Worm (Caenorhabditis elegans) whole organism, L4 larva: Measurements from ENCODE around the gene grd-8.

Source experiments
- D1046.2 ChIP-seq: fragments of 200-800 bp; sonication (Bioruptor generic); IDR thresholded peaks from 2 replicates; pipeline ENCODE4 v1.3.6; 2022; ENCODE audit warnings: missing genetic modification characterization, missing compliant biosample characterization
- ama-1 ChIP-seq: fragments of 150-350 bp; optimal IDR thresholded peaks from 2 replicates; lab custom pipeline; 2014; ENCODE audit warnings: inconsistent platforms, mixed read lengths
- attf-4 ChIP-seq: sonication (generic microtip); optimal IDR thresholded peaks from 3 replicates; lab custom pipeline; 2017; ENCODE audit warnings: missing biosample characterization, missing genetic modification characterization
- ceh-20 ChIP-seq: fragments of 200-800 bp; sonication (Bioruptor generic); IDR thresholded peaks from 2 replicates; pipeline ENCODE4 v1.3.6; 2022; ENCODE audit warnings: missing genetic modification reagents, missing genetic modification characterization, missing compliant biosample characterization
- daf-19 ChIP-seq: fragments of 200-800 bp; sonication (Bioruptor generic); conservative IDR thresholded peaks from 2 replicates; pipeline ENCODE4 v1.3.6; 2022; ENCODE audit warnings: missing genetic modification characterization, missing compliant biosample characterization
- fkh-10 ChIP-seq: fragments of 150-350 bp; optimal IDR thresholded peaks from 2 replicates; lab custom pipeline; 2014; ENCODE audit warnings: missing biosample characterization, missing genetic modification reagents, missing genetic modification characterization
- lin-39 ChIP-seq: fragments of 150-350 bp; optimal IDR thresholded peaks from 2 replicates; lab custom pipeline; 2014; ENCODE audit warnings: missing biosample characterization, missing genetic modification reagents, missing genetic modification characterization
- pha-4 ChIP-seq, 2 experiments: fragments of 150-350 bp in 1 of 2; fragments of 200-800 bp in 1 of 2; sonication (Bioruptor generic) in 1 of 2; IDR thresholded peaks in 1 of 2; optimal IDR thresholded peaks in 1 of 2; 2 replicates each; pipeline versions ENCODE4 v1.3.6 to Lab custom; 2014 to 2022; ENCODE audit warnings: missing genetic modification characterization in 2 of 2, missing genetic modification reagents in 2 of 2, missing biosample characterization in 1 of 2, missing compliant biosample characterization in 1 of 2
- tra-1 ChIP-seq: fragments of 200-800 bp; sonication (Bioruptor generic); IDR thresholded peaks from 2 replicates; pipeline ENCODE4 v1.3.6; 2022; ENCODE audit warnings: missing genetic modification reagents, missing genetic modification characterization, missing compliant biosample characterization
- zag-1 ChIP-seq: fragments of 150-350 bp; optimal IDR thresholded peaks from 2 replicates; lab custom pipeline; 2014; ENCODE audit warnings: missing biosample characterization, missing genetic modification characterization

DNA sequence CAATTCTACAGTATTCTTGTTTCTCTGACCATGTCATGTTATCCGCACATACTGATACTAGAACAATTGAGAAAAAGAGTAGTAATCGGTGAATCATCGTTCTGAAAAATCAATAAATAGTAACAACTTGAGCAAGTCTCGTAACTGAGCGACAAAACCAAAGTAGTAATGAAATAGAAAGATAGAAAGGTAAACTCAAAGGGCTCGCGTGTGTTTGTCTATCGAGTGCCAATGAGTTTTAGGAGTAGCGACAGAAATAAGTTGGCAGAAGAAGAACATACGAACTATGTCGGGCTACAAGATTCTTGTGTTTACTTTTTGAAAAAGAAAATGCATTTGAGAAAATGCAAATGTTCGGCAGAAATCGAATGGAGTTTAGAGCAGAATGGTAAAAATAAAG is 2.8 kb upstream of the grd-8 start, which contains the start of gene C37C3.12:
- TF ChIP-seq tra-1 (GFP tag; lab: Robert Waterston, UW) (no peak), zag-1 (tag; lab: Kevin White, UChicago) (no peak), fkh-10 (GFP tag; lab: Kevin White, UChicago) (no peak), daf-19 (GFP tag; lab: Robert Waterston, UW) (no peak), D1046.2 (GFP tag; lab: Robert Waterston, UW) (no peak), lin-39 (tag; lab: Kevin White, UChicago) (no peak), ceh-20 (no peak), attf-4 (no peak), ama-1 (no peak), pha-4 (GFP tag; IDR thresholded peaks at IDR 0.05; lab: Robert Waterston, UW) (no peak), pha-4 (tag; optimal IDR thresholded peaks at IDR 0.05; lab: Kevin White, UChicago) (no peak)
